Fruit fly (Drosophila melanogaster) S2 (cell line): ENCODE results near the gene Miga.

Experiments
- CG8478 ChIP-seq: fragments of >200 bp; optimal IDR thresholded peaks from 2 replicates; lab custom pipeline; 2018
- CTCF ChIP-seq, 2 experiments: fragments of >200 bp; optimal IDR thresholded peaks; 2 replicates each; lab custom pipeline; 2018

- TF ChIP-seq CG8478 (no peak), CTCF (optimal IDR thresholded peaks at IDR 0.05; lab: Kevin White, UChicago) (no peak)
Measured at dm6 chrX:8444279-8444678, 6.7 kb upstream of the Miga start.
